Worm (Caenorhabditis elegans) whole organism, L4/young adult: ENCODE measurements around the gene cutl-23.

Source experiments
- W03F9.2 ChIP-seq: fragments of 150-350 bp; optimal IDR thresholded peaks from 2 replicates; lab custom pipeline; 2014; ENCODE audit warnings: missing biosample characterization, missing genetic modification characterization
- him-1 ChIP-seq: sonication (generic microtip); optimal IDR thresholded peaks from 2 replicates; lab custom pipeline; 2016; ENCODE audit warnings: missing genotype, missing genetic modification reagents, missing genetic modification characterization, missing compliant biosample characterization

ce11 chrIII:5737708-5738107, 32.3 kb upstream of the cutl-23 start, which contains the start of gene B0244.6:
- TF ChIP-seq him-1 (tag; lab: Kevin White, UChicago) (no peak), W03F9.2 (tag; lab: Kevin White, UChicago) (no peak)
